Worm (Caenorhabditis elegans): ENCODE data around the gene clec-202.

clec-202 gene

ce11 chrIV:17407491-17407890 is 46.2 kb downstream of the clec-202 start, which contains the start of gene T02D1.9:
TSS of gene T02D1.9 (minus strand) at chrIV:17407591.
- TF ChIP-seq dve-1 (tag; optimal IDR thresholded peaks at IDR 0.05) (no peak), eyg-1 (tag; optimal IDR thresholded peaks at IDR 0.05) (no peak), rnt-1 (tag; optimal IDR thresholded peaks at IDR 0.05) (no peak), elt-2 (tag; optimal IDR thresholded peaks at IDR 0.05) (no peak), pros-1 (tag; optimal IDR thresholded peaks at IDR 0.05) (no peak), pat-9 (tag; optimal IDR thresholded peaks at IDR 0.05) (no peak), dmd-4 (tag; optimal IDR thresholded peaks at IDR 0.05; ENCODE audit: borderline replicate concordance) (no peak), gmeb-2 (tag; optimal IDR thresholded peaks at IDR 0.05) (no peak), fkh-6 (tag; optimal IDR thresholded peaks at IDR 0.05) (no peak), mec-3 (tag; optimal IDR thresholded peaks at IDR 0.05; ENCODE audit: borderline replicate concordance) (no peak), ama-1 (optimal IDR thresholded peaks at IDR 0.05) (no peak), hlh-8 (tag; optimal IDR thresholded peaks at IDR 0.05) (no peak), hlh-6 (tag; optimal IDR thresholded peaks at IDR 0.05) (no peak), elt-4 (tag; optimal IDR thresholded peaks at IDR 0.05) (no peak), ahr-1 (tag; optimal IDR thresholded peaks at IDR 0.05) (no peak)

DNA sequence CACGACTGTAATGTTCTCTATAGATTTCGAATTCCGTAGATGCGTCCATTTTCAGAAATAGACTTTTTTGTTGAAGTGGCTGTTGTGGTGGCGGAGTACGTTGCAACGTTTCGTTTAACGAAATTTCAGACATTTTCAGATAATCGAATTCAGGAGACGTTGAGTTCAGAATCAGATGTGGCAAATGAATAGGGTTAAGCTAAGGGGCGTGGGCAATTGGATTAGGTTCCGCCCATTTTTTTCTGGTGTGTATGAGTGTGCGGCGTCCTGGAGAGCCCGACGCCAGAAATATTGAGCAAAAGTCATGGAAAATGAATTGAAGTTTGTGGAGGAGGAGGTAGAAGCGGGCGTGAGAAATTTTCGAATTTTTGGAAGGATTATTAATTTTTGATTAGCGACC is 52.1 kb downstream of the clec-202 start:
- TF ChIP-seq hlh-13 (GFP tag; optimal IDR thresholded peaks at IDR 0.05), result no peak
